Fruit fly (Drosophila melanogaster) whole organism: ENCODE measurements around the gene Obp18a.

Source experiments
- CG8478 ChIP-seq: fragments of >200 bp; optimal IDR thresholded peaks from 2 replicates; lab custom pipeline; 2018; ENCODE audit warnings: inconsistent platforms
- pan ChIP-seq: fragments of >200 bp; optimal IDR thresholded peaks from 2 replicates; lab custom pipeline; 2017

DNA sequence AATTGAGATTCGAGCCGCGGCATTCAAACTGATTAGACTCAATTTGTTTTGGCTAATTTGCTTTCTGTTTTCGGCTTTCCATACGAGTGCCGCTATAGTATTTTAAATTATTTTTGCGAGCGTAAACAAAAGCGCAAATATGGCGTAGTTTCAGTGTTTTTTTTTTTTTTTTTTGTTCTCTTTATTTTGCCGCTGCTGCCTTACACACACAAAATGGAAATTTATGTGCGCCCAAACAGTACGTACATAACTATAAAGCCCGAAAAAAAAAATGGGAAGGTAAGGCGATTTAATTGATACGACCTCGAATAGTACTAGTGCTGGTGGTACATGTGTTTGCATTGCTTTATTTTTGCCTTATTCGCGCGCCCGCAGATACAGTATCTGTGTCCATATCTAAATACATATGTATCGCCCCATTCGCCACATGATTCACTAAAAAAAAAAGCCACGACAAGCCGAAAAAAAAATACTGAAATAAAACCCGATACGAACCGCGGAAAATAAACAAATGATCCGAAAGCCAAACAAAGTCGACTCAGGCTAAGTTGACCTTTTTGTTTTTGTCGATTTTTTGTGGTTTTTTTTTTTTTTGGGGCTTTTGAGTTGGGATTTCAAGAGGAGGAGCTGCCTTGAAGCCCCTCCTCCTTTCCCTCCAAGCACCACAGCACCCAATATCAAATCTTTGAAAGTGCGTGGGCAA, 12.4 kb upstream of the Obp18a start:
- TF ChIP-seq CG8478 (lab: Kevin White, UChicago) (no peak), pan (lab: Kevin White, UChicago) (no peak)
